Worm (Caenorhabditis elegans): ENCODE measurements around the gene C09F5.1.

ce11 chrIII:665173-665757, 6.8 kb downstream of the C09F5.1 start, which contains the start of gene C09F5.3:
- TF ChIP-seq ztf-11 (tag; optimal IDR thresholded peaks at IDR 0.05) (no peak), lin-13 (GFP tag; optimal IDR thresholded peaks at IDR 0.05) (no peak), unc-62 (GFP tag; optimal IDR thresholded peaks at IDR 0.05 in 1 of 2) (no peak), unc-62 (tag; optimal IDR thresholded peaks at IDR 0.05) (no peak)
